Fruit fly (Drosophila melanogaster): ENCODE measurements around the gene CG13042.

CG13042 gene

dm6 chr3L:16308380-16308779 is at the start of gene CG13042:
TSS of gene CG13042 (minus strand) at chr3L:16308480.
- no peak for TF ChIP-seq CG8478 (optimal IDR thresholded peaks at IDR 0.05)
- no peak for TF ChIP-seq CTCF (optimal IDR thresholded peaks at IDR 0.05)

- TF ChIP-seq CTCF (optimal IDR thresholded peaks at IDR 0.05): no peak
- TF ChIP-seq CG8478 (optimal IDR thresholded peaks at IDR 0.05): no peak
Measured at dm6 chr3L:16357860-16358259, 49.6 kb upstream of the CG13042 start.

dm6 chr3L:16357187-16357728 is 49.0 kb upstream of the CG13042 start:
- TF ChIP-seq CG8478 (optimal IDR thresholded peaks at IDR 0.05) (no peak), CTCF (optimal IDR thresholded peaks at IDR 0.05) (no peak)

dm6 chr3L:16356171-16356765 is 48.0 kb upstream of the CG13042 start:
- no peak for TF ChIP-seq CG8478 (optimal IDR thresholded peaks at IDR 0.05)
- TF ChIP-seq CTCF (optimal IDR thresholded peaks at IDR 0.05): no peak

dm6 chr3L:16354197-16354596 is 45.9 kb upstream of the CG13042 start, which contains the start of gene Pdh:
TSS of gene Pdh (minus strand) at chr3L:16354297.
- TF ChIP-seq CG8478 (optimal IDR thresholded peaks at IDR 0.05): no peak
- TF ChIP-seq CTCF (optimal IDR thresholded peaks at IDR 0.05): no peak

dm6 chr3L:16351770-16352429 is 43.6 kb upstream of the CG13042 start, which contains the start of the genes Golgin104 and Tcs3:
TSS of gene Golgin104 (minus strand) at chr3L:16351951.
TSS of gene Tcs3 (plus strand) at chr3L:16351991.
- TF ChIP-seq CG8478 (optimal IDR thresholded peaks at IDR 0.05) (no peak), CTCF (optimal IDR thresholded peaks at IDR 0.05) (no peak)

dm6 chr3L:16349686-16350085 is 41.4 kb upstream of the CG13042 start:
- TF ChIP-seq CG8478 (optimal IDR thresholded peaks at IDR 0.05) (no peak), CTCF (optimal IDR thresholded peaks at IDR 0.05) (no peak)

- no peak for TF ChIP-seq CG8478 (optimal IDR thresholded peaks at IDR 0.05)
- no peak for TF ChIP-seq CTCF (optimal IDR thresholded peaks at IDR 0.05)
Measured at dm6 chr3L:16347914-16348313, 39.6 kb upstream of the CG13042 start, which contains the start of gene mRpS34. TSS of gene mRpS34 (plus strand) at chr3L:16348074.

- TF ChIP-seq CG8478 (optimal IDR thresholded peaks at IDR 0.05) (no peak), CTCF (optimal IDR thresholded peaks at IDR 0.05) (no peak)
Measured at dm6 chr3L:16346023-16346422, 37.7 kb upstream of the CG13042 start, which contains the start of gene CG33257. TSS of gene CG33257 (plus strand) at chr3L:16346323.

- TF ChIP-seq CTCF (optimal IDR thresholded peaks at IDR 0.05) (no peak), CG8478 (optimal IDR thresholded peaks at IDR 0.05) (no peak)
Measured at dm6 chr3L:16339873-16340272, 31.6 kb upstream of the CG13042 start.

dm6 chr3L:16339463-16339862 is 31.2 kb upstream of the CG13042 start:
- TF ChIP-seq CG8478 (optimal IDR thresholded peaks at IDR 0.05) (no peak), CTCF (optimal IDR thresholded peaks at IDR 0.05) (no peak)

- TF ChIP-seq CG8478 (optimal IDR thresholded peaks at IDR 0.05) (no peak), CTCF (optimal IDR thresholded peaks at IDR 0.05) (no peak)
Measured at dm6 chr3L:16338703-16339102, 30.4 kb upstream of the CG13042 start, which contains the start of gene CG4998. TSS of gene CG4998 (plus strand) at chr3L:16339003.

- TF ChIP-seq CTCF (optimal IDR thresholded peaks at IDR 0.05) (no peak), CG8478 (optimal IDR thresholded peaks at IDR 0.05) (no peak)
Measured at dm6 chr3L:16337739-16338138, 29.5 kb upstream of the CG13042 start.

- TF ChIP-seq CTCF (optimal IDR thresholded peaks at IDR 0.05): no peak
- no peak for TF ChIP-seq CG8478 (optimal IDR thresholded peaks at IDR 0.05)
Measured at dm6 chr3L:16334876-16335275, 26.6 kb upstream of the CG13042 start.

dm6 chr3L:16333013-16333412 is 24.7 kb upstream of the CG13042 start, which contains the start of gene CG13056:
TSS of gene CG13056 (plus strand) at chr3L:16333313.
- TF ChIP-seq CG8478 (optimal IDR thresholded peaks at IDR 0.05): no peak
- no peak for TF ChIP-seq CTCF (optimal IDR thresholded peaks at IDR 0.05)

dm6 chr3L:16331633-16332032 is 23.4 kb upstream of the CG13042 start, which contains the start of gene retinin:
TSS of gene retinin (plus strand) at chr3L:16331933.
- no peak for TF ChIP-seq CTCF (optimal IDR thresholded peaks at IDR 0.05)
- no peak for TF ChIP-seq CG8478 (optimal IDR thresholded peaks at IDR 0.05)
